Worm (Caenorhabditis elegans) whole organism, L4 larva: ENCODE results near the gene cht-1.

Experiments used
- attf-4 ChIP-seq: sonication (generic microtip); optimal IDR thresholded peaks from 3 replicates; lab custom pipeline; 2017; ENCODE audit warnings: missing biosample characterization, missing genetic modification characterization
- ceh-28 ChIP-seq: fragments of 150-350 bp; optimal IDR thresholded peaks from 2 replicates; lab custom pipeline; 2014; ENCODE audit warnings: missing biosample characterization, missing genetic modification reagents, missing genetic modification characterization
- fos-1 ChIP-seq: fragments of 150-350 bp; optimal IDR thresholded peaks from 2 replicates; lab custom pipeline; 2014; ENCODE audit warnings: missing biosample characterization, missing genetic modification characterization
- lin-13 ChIP-seq: fragments of 150-350 bp; optimal IDR thresholded peaks from 2 replicates; lab custom pipeline; 2014; ENCODE audit warnings: missing biosample characterization, missing genetic modification reagents, missing genetic modification characterization
- nhr-237 ChIP-seq: sonication (generic microtip); optimal IDR thresholded peaks from 2 replicates; lab custom pipeline; 2017; ENCODE audit warnings: missing biosample characterization, missing genetic modification characterization
- nhr-77 ChIP-seq: fragments of 150-350 bp; optimal IDR thresholded peaks from 2 replicates; lab custom pipeline; 2014; ENCODE audit warnings: missing biosample characterization, missing genetic modification characterization
- snpc-4 ChIP-seq: fragments of 150-350 bp; optimal IDR thresholded peaks from 2 replicates; lab custom pipeline; 2014; ENCODE audit warnings: missing biosample characterization, missing genetic modification characterization
- unc-130 ChIP-seq: sonication (generic microtip); optimal IDR thresholded peaks from 2 replicates; lab custom pipeline; 2016; ENCODE audit warnings: missing genetic modification reagents, missing genetic modification characterization, missing compliant biosample characterization
- zag-1 ChIP-seq: fragments of 150-350 bp; optimal IDR thresholded peaks from 2 replicates; lab custom pipeline; 2014; ENCODE audit warnings: missing biosample characterization, missing genetic modification characterization

ce11 chrX:3366782-3367181 lies 33.0 kb downstream of the cht-1 start:
- no peak for TF ChIP-seq lin-13 (GFP tag; lab: Kevin White, UChicago)
- TF ChIP-seq fos-1 (tag; lab: Kevin White, UChicago): no peak
- TF ChIP-seq unc-130: no peak
- no peak for TF ChIP-seq nhr-77 (tag; lab: Kevin White, UChicago)
- TF ChIP-seq ceh-28 (tag; lab: Kevin White, UChicago): no peak
- TF ChIP-seq nhr-237 (tag; lab: Kevin White, UChicago): no peak
- TF ChIP-seq snpc-4 (tag; lab: Kevin White, UChicago): no peak
- TF ChIP-seq zag-1 (tag; lab: Kevin White, UChicago): no peak
- TF ChIP-seq attf-4 (tag; lab: Kevin White, UChicago): no peak
